Worm (Caenorhabditis elegans) whole organism, midembryonic: Measurements from ENCODE around the gene slc-9B.2.

ENCODE experiments used
- T22C8.4 ChIP-seq: fragments of 200-800 bp; sonication (Bioruptor generic); IDR thresholded peaks from 2 replicates; pipeline ENCODE4 v1.3.6; 2022; ENCODE audit warnings: missing genetic modification characterization, missing compliant biosample characterization
- cog-1 ChIP-seq: sonication (generic microtip); optimal IDR thresholded peaks from 2 replicates; lab custom pipeline; 2016; ENCODE audit warnings: missing genetic modification characterization, missing compliant biosample characterization
- flt-1 ChIP-seq: fragments of 200-800 bp; sonication (Bioruptor generic); IDR thresholded peaks from 2 replicates; pipeline ENCODE4 v1.3.6; 2022; ENCODE audit warnings: missing genetic modification characterization, missing compliant biosample characterization
- klf-2 ChIP-seq: fragments of 200-800 bp; sonication (Bioruptor generic); conservative IDR thresholded peaks from 2 replicates; pipeline ENCODE4 v1.3.6; 2022; ENCODE audit warnings: missing genetic modification reagents, missing genetic modification characterization, missing compliant biosample characterization
- med-1 ChIP-seq: sonication (generic microtip); optimal IDR thresholded peaks from 2 replicates; lab custom pipeline; 2017; ENCODE audit warnings: missing genetic modification characterization, mild to moderate bottlenecking, missing compliant biosample characterization, antibody characterized with exemption, missing genetic modification reagents; ENCODE audit not compliant: insufficient read depth
- ztf-23 ChIP-seq: fragments of 200-800 bp; sonication (Bioruptor generic); IDR thresholded peaks from 2 replicates; pipeline ENCODE4 v1.3.6; 2022; ENCODE audit warnings: missing genetic modification reagents, missing genetic modification characterization, missing compliant biosample characterization
- ztf-29 ChIP-seq: fragments of 200-800 bp; sonication (Bioruptor generic); IDR thresholded peaks from 2 replicates; pipeline ENCODE4 v1.3.6; 2022; ENCODE audit warnings: missing genetic modification reagents, missing genetic modification characterization, missing compliant biosample characterization

DNA sequence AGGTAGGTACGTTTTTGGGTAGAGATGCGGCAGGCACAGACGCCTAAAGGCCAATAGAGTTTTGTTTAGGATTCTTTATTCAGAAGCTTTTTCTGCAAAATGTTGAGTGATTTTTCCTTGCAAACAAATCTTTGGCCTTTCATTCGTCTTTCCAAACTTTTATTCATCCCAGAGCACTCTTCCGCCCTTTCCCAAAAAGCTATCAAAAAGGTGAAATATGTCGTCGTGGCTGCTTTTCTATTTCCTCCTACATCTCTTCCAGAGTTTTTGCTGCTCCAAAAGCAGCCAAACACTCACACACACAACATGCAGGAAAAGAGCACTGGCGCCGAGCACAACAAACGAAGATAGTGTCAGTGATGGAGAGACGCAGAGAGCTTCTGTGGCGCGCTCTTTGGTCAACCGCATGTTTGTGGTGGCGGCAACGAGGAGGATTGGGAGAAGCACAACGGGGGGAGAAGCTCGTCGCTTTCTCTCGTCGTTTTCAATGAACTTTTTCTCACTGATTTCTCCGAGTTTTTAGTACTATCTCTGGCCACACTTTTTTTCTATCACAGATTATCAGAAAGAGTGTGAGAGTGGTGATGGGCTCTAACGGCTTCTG, 12.0 kb downstream of the slc-9B.2 start:
- TF ChIP-seq med-1 (GFP tag; lab: Kevin White, UChicago) = no peak
- no peak for TF ChIP-seq ztf-29 (GFP tag; lab: Robert Waterston, UW)
- TF ChIP-seq flt-1 = no peak
- no peak for TF ChIP-seq klf-2 (GFP tag; lab: Robert Waterston, UW)
- no peak for TF ChIP-seq ztf-23 (GFP tag; lab: Robert Waterston, UW)
- no peak for TF ChIP-seq T22C8.4 (GFP tag; lab: Robert Waterston, UW)
- no peak for TF ChIP-seq cog-1 (tag; lab: Kevin White, UChicago)
